Fruit fly (Drosophila melanogaster) whole organism, pupa: Measurements from ENCODE around the gene Ent2.

Experiments
- CG14655 ChIP-seq: fragments of 200-800 bp; sonication (Bioruptor generic); optimal IDR thresholded peaks from 3 replicates; lab custom pipeline; 2017; ENCODE audit warnings: mild to moderate bottlenecking, missing biosample characterization, missing genetic modification reagents, missing genetic modification characterization
- CG32121 ChIP-seq: fragments of 200-800 bp; sonication (Bioruptor generic); IDR thresholded peaks from 2 replicates; pipeline ENCODE4 v1.3.6; 2022; ENCODE audit warnings: missing biosample characterization, missing genetic modification characterization
- CG4496 ChIP-seq: fragments of 200-800 bp; sonication (Bioruptor generic); IDR thresholded peaks from 3 replicates; pipeline ENCODE4 v1.3.6; 2022; ENCODE audit warnings: missing biosample characterization, missing genetic modification characterization
- CG9948 ChIP-seq: fragments of 200-800 bp; sonication (Bioruptor generic); optimal IDR thresholded peaks from 2 replicates; lab custom pipeline; 2018; ENCODE audit warnings: missing biosample characterization, mild to moderate bottlenecking, missing genetic modification characterization, moderate library complexity
- D1 ChIP-seq: fragments of 200-800 bp; sonication (Bioruptor generic); optimal IDR thresholded peaks from 2 replicates; lab custom pipeline; 2018; ENCODE audit warnings: missing biosample characterization, mild to moderate bottlenecking, missing genetic modification characterization, moderate library complexity
- EcR ChIP-seq: fragments of 200-800 bp; sonication (Bioruptor generic); optimal IDR thresholded peaks from 3 replicates; lab custom pipeline; 2019; ENCODE audit warnings: missing biosample characterization, missing genetic modification characterization, mild to moderate bottlenecking, moderate library complexity, missing genetic modification reagents
- Pif1A ChIP-seq: fragments of 200-800 bp; sonication (Bioruptor generic); optimal IDR thresholded peaks from 3 replicates; lab custom pipeline; 2016; ENCODE audit warnings: missing biosample characterization, missing genetic modification characterization
- fd96Ca ChIP-seq: fragments of 200-800 bp; sonication (Bioruptor generic); IDR thresholded peaks from 3 replicates; pipeline ENCODE4 v1.3.6; 2022; ENCODE audit warnings: missing biosample characterization, missing genetic modification characterization
- gl ChIP-seq: fragments of 200-800 bp; sonication (Bioruptor generic); optimal IDR thresholded peaks from 2 replicates; lab custom pipeline; 2018; ENCODE audit warnings: missing biosample characterization, mild to moderate bottlenecking, missing genetic modification characterization
- rn ChIP-seq: fragments of 200-800 bp; sonication (Bioruptor generic); IDR thresholded peaks from 2 replicates; pipeline ENCODE4 v1.3.6; 2022; ENCODE audit warnings: missing biosample characterization, missing genetic modification characterization

- no peak for TF ChIP-seq rn (GFP tag; lab: Robert Waterston, UW)
- no peak for TF ChIP-seq Pif1A (GFP tag; lab: Kevin White, UChicago)
- TF ChIP-seq CG32121 (GFP tag; lab: Robert Waterston, UW): no peak
- TF ChIP-seq EcR (GFP tag; lab: Kevin White, UChicago): no peak
- no peak for TF ChIP-seq D1 (tag; lab: Kevin White, UChicago)
- no peak for TF ChIP-seq CG14655 (GFP tag; lab: Kevin White, UChicago)
- no peak for TF ChIP-seq gl (tag; lab: Kevin White, UChicago)
- no peak for TF ChIP-seq CG4496 (GFP tag; lab: Robert Waterston, UW)
- TF ChIP-seq fd96Ca (GFP tag; lab: Robert Waterston, UW): no peak
- TF ChIP-seq CG9948 (tag; lab: Kevin White, UChicago): no peak
Measured at dm6 chr2L:6534125-6534815, 27.9 kb upstream of the Ent2 start.
